Worm (Caenorhabditis elegans) whole organism, L3 larva: ENCODE results near the gene cutl-15.

ENCODE experiments used
- R02D3.7 ChIP-seq: fragments of 150-350 bp; optimal IDR thresholded peaks from 2 replicates; lab custom pipeline; 2014; ENCODE audit warnings: missing biosample characterization, missing genetic modification characterization
- ZK546.5 ChIP-seq: sonication (generic microtip); optimal IDR thresholded peaks from 2 replicates; lab custom pipeline; 2017; ENCODE audit warnings: missing biosample characterization, missing genetic modification characterization
- ama-1 ChIP-seq: fragments of 150-350 bp; optimal IDR thresholded peaks from 2 replicates; lab custom pipeline; 2018
- ceh-28 ChIP-seq: fragments of 150-350 bp; optimal IDR thresholded peaks from 2 replicates; lab custom pipeline; 2014; ENCODE audit warnings: missing biosample characterization, missing genetic modification reagents, missing genetic modification characterization
- ceh-82 ChIP-seq: fragments of 150-350 bp; optimal IDR thresholded peaks from 2 replicates; lab custom pipeline; 2014; ENCODE audit warnings: missing biosample characterization, missing genetic modification characterization
- egl-27 ChIP-seq: sonication (generic microtip); optimal IDR thresholded peaks from 4 replicates; lab custom pipeline; 2017; ENCODE audit warnings: missing biosample characterization, missing genetic modification reagents, missing genetic modification characterization
- egl-5 ChIP-seq: fragments of 150-350 bp; optimal IDR thresholded peaks from 2 replicates; lab custom pipeline; 2017; ENCODE audit warnings: missing biosample characterization, missing genetic modification reagents, missing genetic modification characterization, inconsistent platforms
- elt-1 ChIP-seq: fragments of 150-350 bp; optimal IDR thresholded peaks from 2 replicates; lab custom pipeline; 2014; ENCODE audit warnings: missing biosample characterization, missing genetic modification characterization
- elt-2 ChIP-seq: sonication (generic microtip); optimal IDR thresholded peaks from 2 replicates; lab custom pipeline; 2016; ENCODE audit warnings: missing genetic modification reagents, mild to moderate bottlenecking, missing genetic modification characterization, missing compliant biosample characterization
- elt-3 ChIP-seq, 3 experiments: fragments of 150-350 bp in 1 of 3; sonication (generic microtip) in 2 of 3; optimal IDR thresholded peaks; 2 replicates in 2 of 3; 4 replicates in 1 of 3; lab custom pipeline; 2014 to 2017; ENCODE audit warnings: missing biosample characterization in 3 of 3, missing genetic modification characterization in 3 of 3
- eor-1 ChIP-seq, 2 experiments: fragments of 150-350 bp; optimal IDR thresholded peaks; 2 replicates each; lab custom pipeline; 2014 to 2018; ENCODE audit warnings: missing biosample characterization in 2 of 2, missing genetic modification characterization in 2 of 2
- fkh-10 ChIP-seq: sonication (generic microtip); optimal IDR thresholded peaks from 2 replicates; lab custom pipeline; 2017; ENCODE audit warnings: missing biosample characterization, missing genetic modification reagents, missing genetic modification characterization
- fkh-2 ChIP-seq: fragments of 150-350 bp; optimal IDR thresholded peaks from 2 replicates; lab custom pipeline; 2014; ENCODE audit warnings: missing biosample characterization, missing genetic modification reagents, missing genetic modification characterization
- hmg-11 ChIP-seq: sonication (generic microtip); optimal IDR thresholded peaks from 2 replicates; lab custom pipeline; 2016; ENCODE audit warnings: missing genetic modification characterization, missing compliant biosample characterization
- lin-15B ChIP-seq: fragments of 150-350 bp; optimal IDR thresholded peaks from 2 replicates; lab custom pipeline; 2014; ENCODE audit warnings: missing biosample characterization, missing genetic modification characterization
- lin-39 ChIP-seq: fragments of 150-350 bp; optimal IDR thresholded peaks from 2 replicates; lab custom pipeline; 2018; ENCODE audit warnings: missing biosample characterization, missing genetic modification reagents, missing genetic modification characterization
- lsy-12 ChIP-seq: sonication (generic microtip); optimal IDR thresholded peaks from 2 replicates; lab custom pipeline; 2016; ENCODE audit warnings: mild to moderate bottlenecking, missing genetic modification characterization, missing compliant biosample characterization
- mdl-1 ChIP-seq: fragments of 150-350 bp; optimal IDR thresholded peaks from 2 replicates; lab custom pipeline; 2014; ENCODE audit warnings: missing biosample characterization, missing genetic modification characterization
- nfya-1 ChIP-seq: sonication (generic microtip); optimal IDR thresholded peaks from 2 replicates; lab custom pipeline; 2017; ENCODE audit warnings: missing genetic modification characterization, mild to moderate bottlenecking, missing compliant biosample characterization, antibody characterized with exemption, moderate library complexity; ENCODE audit not compliant: insufficient read depth
- nhr-11 ChIP-seq: fragments of 150-350 bp; optimal IDR thresholded peaks from 2 replicates; lab custom pipeline; 2014; ENCODE audit warnings: missing biosample characterization, missing genetic modification characterization
- nhr-12 ChIP-seq: fragments of 150-350 bp; optimal IDR thresholded peaks from 2 replicates; lab custom pipeline; 2014; ENCODE audit warnings: missing biosample characterization, missing genetic modification characterization
- nhr-23 ChIP-seq: fragments of 150-350 bp; optimal IDR thresholded peaks from 2 replicates; lab custom pipeline; 2014; ENCODE audit warnings: missing biosample characterization, missing genetic modification reagents, missing genetic modification characterization
- nhr-237 ChIP-seq: fragments of 150-350 bp; optimal IDR thresholded peaks from 2 replicates; lab custom pipeline; 2014; ENCODE audit warnings: missing biosample characterization, missing genetic modification characterization
- nhr-25 ChIP-seq: sonication (generic microtip); optimal IDR thresholded peaks from 2 replicates; lab custom pipeline; 2017; ENCODE audit warnings: missing biosample characterization, missing genetic modification characterization
- nhr-43 ChIP-seq: sonication (generic microtip); optimal IDR thresholded peaks from 2 replicates; lab custom pipeline; 2016; ENCODE audit warnings: mild to moderate bottlenecking, missing genetic modification characterization, missing compliant biosample characterization; ENCODE audit not compliant: poor library complexity, severe bottlenecking
- nhr-67 ChIP-seq: fragments of 150-350 bp; optimal IDR thresholded peaks from 2 replicates; lab custom pipeline; 2014; ENCODE audit warnings: missing biosample characterization, missing genetic modification characterization
- nhr-76 ChIP-seq: fragments of 150-350 bp; sonication (generic microtip); optimal IDR thresholded peaks from 5 replicates; lab custom pipeline; 2014; ENCODE audit warnings: missing biosample characterization, missing genetic modification characterization
- pha-4 ChIP-seq: fragments of 150-350 bp; optimal IDR thresholded peaks from 2 replicates; lab custom pipeline; 2014; ENCODE audit warnings: missing biosample characterization, missing genetic modification reagents, missing genetic modification characterization
- pqm-1 ChIP-seq: fragments of 150-350 bp; optimal IDR thresholded peaks from 2 replicates; lab custom pipeline; 2017; ENCODE audit warnings: missing biosample characterization, missing genetic modification characterization, inconsistent platforms
- sea-2 ChIP-seq: fragments of 150-350 bp; sonication (generic microtip); optimal IDR thresholded peaks from 4 replicates; lab custom pipeline; 2014; ENCODE audit warnings: missing biosample characterization, missing genetic modification reagents, missing genetic modification characterization
- skn-1 ChIP-seq: fragments of 150-350 bp; optimal IDR thresholded peaks from 2 replicates; lab custom pipeline; 2014; ENCODE audit warnings: missing biosample characterization, missing genetic modification characterization
- snpc-4 ChIP-seq: fragments of 150-350 bp; optimal IDR thresholded peaks from 2 replicates; lab custom pipeline; 2014; ENCODE audit warnings: missing biosample characterization, missing genetic modification characterization
- tbx-2 ChIP-seq: sonication (generic microtip); optimal IDR thresholded peaks from 2 replicates; lab custom pipeline; 2016; ENCODE audit warnings: mild to moderate bottlenecking, missing genetic modification characterization, missing compliant biosample characterization
- ztf-11 ChIP-seq: fragments of 150-350 bp; optimal IDR thresholded peaks from 2 replicates; lab custom pipeline; 2014; ENCODE audit warnings: missing biosample characterization, missing genetic modification characterization
- ztf-4 ChIP-seq: fragments of 150-350 bp; optimal IDR thresholded peaks from 2 replicates; lab custom pipeline; 2014; ENCODE audit warnings: missing biosample characterization, missing genetic modification characterization

Gene cutl-15

DNA sequence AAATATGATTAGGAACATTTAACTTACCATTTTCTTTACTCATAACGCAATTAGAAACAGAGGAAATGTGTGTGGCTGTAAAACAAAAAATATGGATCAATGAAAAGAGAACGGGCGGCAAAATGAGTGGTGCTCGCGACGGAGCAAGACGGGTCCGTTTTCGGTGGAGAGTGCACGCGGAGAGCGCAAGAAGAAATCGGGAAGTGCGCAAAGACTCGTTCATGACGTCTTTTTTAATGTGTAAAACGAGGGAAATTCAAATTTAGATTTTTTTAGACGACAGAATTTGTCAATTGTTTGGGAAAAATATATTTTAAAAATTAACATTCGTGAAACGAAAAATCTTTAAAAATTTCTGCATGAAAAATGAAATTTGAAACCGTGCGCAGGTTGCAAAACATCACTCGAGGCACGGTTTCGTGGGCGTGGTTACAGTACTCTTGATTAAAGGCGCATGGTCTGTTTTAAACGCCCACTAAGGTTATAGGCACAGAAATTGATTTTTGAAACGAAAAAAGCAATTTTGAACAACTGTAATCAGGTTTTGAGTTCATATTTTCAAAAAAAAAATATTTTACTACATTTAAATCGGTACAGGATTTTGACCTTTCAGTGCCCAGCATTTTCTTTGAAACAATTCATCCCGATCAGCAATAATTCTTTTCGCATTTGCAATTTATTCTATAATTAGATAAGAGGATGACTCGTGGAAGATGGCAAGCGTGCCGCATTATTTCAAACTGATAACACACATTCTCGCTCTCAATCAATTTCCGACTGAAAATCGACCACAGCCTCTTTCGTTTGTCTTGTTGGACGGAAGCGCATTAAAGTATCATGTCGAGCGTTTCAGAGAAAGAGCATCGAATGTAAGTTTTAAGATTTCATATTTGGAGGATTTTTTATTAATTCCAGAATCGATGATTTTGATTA is 22.0 kb upstream of the cutl-15 start, which contains the start of the genes szy-20 and C18E9.5 (continued):
- TF ChIP-seq tbx-2 (tag; lab: Kevin White, UChicago) (peak; percentile 64), nhr-11 (tag; lab: Kevin White, UChicago) (no peak), snpc-4 (tag; lab: Kevin White, UChicago) (peak; percentile 59), fkh-10 (GFP tag; lab: Kevin White, UChicago) (peak; percentile 52), R02D3.7 (peak; percentile 82), nhr-25 (tag; lab: Kevin White, UChicago) (peak; percentile 27), pha-4 (peak; percentile 78), elt-1 (tag; lab: Kevin White, UChicago) (peak; percentile 31)
- TF ChIP-seq, all 47 proteins: peak for 23

- TF ChIP-seq hmg-11 (tag; lab: Kevin White, UChicago) (peak; percentile 37), nhr-23 (tag; lab: Kevin White, UChicago) (peak; percentile 13), eor-1 (tag; optimal IDR thresholded peaks at IDR 0.05; lab: Kevin White, UChicago) (no peak), mdl-1 (tag; lab: Kevin White, UChicago) (no peak), R02D3.7 (peak; percentile 85), elt-3 (tag; optimal IDR thresholded peaks at IDR 0.05; lab: Kevin White, UChicago) (no peak), fkh-2 (no peak), ceh-28 (peak; percentile 51), fkh-10 (GFP tag; lab: Kevin White, UChicago) (no peak), lsy-12 (no peak), lin-39 (tag; lab: Kevin White, UChicago) (peak; percentile 75), lin-15B (tag; lab: Kevin White, UChicago) (peak; percentile 62), tbx-2 (tag; lab: Kevin White, UChicago) (no peak), ztf-11 (no peak), egl-27 (no peak), nhr-12 (tag; lab: Kevin White, UChicago) (no peak), elt-1 (tag; lab: Kevin White, UChicago) (no peak), nhr-25 (tag; lab: Kevin White, UChicago) (peak; percentile 44), ceh-82 (tag; lab: Kevin White, UChicago) (no peak), pqm-1 (tag; lab: Kevin White, UChicago) (peak; percentile 25), snpc-4 (tag; lab: Kevin White, UChicago) (no peak), egl-5 (tag; lab: Kevin White, UChicago) (no peak), nhr-76 (tag; lab: Kevin White, UChicago) (no peak), nfya-1 (tag; lab: Kevin White, UChicago) (peak; percentile 64), nhr-11 (tag; lab: Kevin White, UChicago) (no peak), elt-2 (peak; percentile 5), nhr-43 (no peak)
Observed at ce11 chrII:8964835-8965234, 17.3 kb upstream of the cutl-15 start, which contains the start of the genes ndub-3 and C18E9.2. ndub-3 (minus strand) TSS chrII:8964890. C18E9.2 (plus strand) TSS chrII:8965006.

DNA sequence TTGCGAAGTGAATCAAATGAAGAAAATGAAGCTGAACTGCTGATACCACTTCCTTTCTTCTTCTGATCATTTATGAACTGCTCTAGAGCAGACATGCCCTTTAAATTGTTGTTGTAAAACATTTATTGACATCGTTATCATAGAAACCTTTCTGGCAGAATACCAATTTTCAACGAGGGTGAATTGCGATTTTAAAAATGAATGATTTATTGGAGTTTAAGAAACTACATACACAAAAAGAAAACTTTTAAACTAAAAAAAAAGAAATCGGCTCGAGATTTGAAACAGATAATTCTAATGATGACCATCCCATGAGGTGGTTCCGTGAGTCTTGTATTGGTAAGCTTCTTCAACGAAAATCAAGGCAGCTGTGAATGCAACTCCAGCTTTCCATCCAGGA is 16.6 kb upstream of the cutl-15 start, which contains the start of gene sftd-3:
TSS of gene sftd-3 (minus strand) at position 101 of the 400 bp plus-strand sequence.
- TF ChIP-seq snpc-4 (tag; lab: Kevin White, UChicago) (no peak), ceh-28 (no peak), elt-1 (tag; lab: Kevin White, UChicago) (no peak), lin-15B (tag; lab: Kevin White, UChicago) (no peak), ZK546.5 (tag; lab: Kevin White, UChicago) (no peak), sea-2 (no peak), nhr-237 (no peak), nhr-67 (no peak), ztf-4 (tag; lab: Kevin White, UChicago) (no peak), ama-1 (no peak), fkh-2 (no peak), elt-2 (no peak), lin-39 (tag; lab: Kevin White, UChicago) (no peak), skn-1 (no peak), elt-3 (tag; optimal IDR thresholded peaks at IDR 0.05; lab: Kevin White, UChicago) (no peak)
